Worm (Caenorhabditis elegans) whole organism, L2 larva: Measurements from ENCODE around the gene R13H4.7.

Source experiments
- C34F6.9 ChIP-seq: fragments of 150-350 bp; optimal IDR thresholded peaks from 2 replicates; lab custom pipeline; 2014; ENCODE audit warnings: missing biosample characterization, missing genetic modification characterization
- R02D3.7 ChIP-seq: fragments of 150-350 bp; optimal IDR thresholded peaks from 2 replicates; lab custom pipeline; 2014; ENCODE audit warnings: missing biosample characterization, missing genetic modification characterization
- Y55F3AM.14 ChIP-seq: fragments of 200-800 bp; sonication (Bioruptor generic); optimal IDR thresholded peaks from 2 replicates; lab custom pipeline; 2018; ENCODE audit warnings: mild to moderate bottlenecking, missing genetic modification characterization, missing compliant biosample characterization
- ZK546.5 ChIP-seq: sonication (generic microtip); optimal IDR thresholded peaks from 2 replicates; lab custom pipeline; 2017; ENCODE audit warnings: missing biosample characterization, missing genetic modification characterization
- aly-2 ChIP-seq: fragments of 150-350 bp; optimal IDR thresholded peaks from 2 replicates; lab custom pipeline; 2014; ENCODE audit warnings: missing biosample characterization, missing genetic modification characterization
- blmp-1 ChIP-seq: sonication (generic microtip); optimal IDR thresholded peaks from 2 replicates; lab custom pipeline; 2017; ENCODE audit warnings: missing genetic modification characterization, mild to moderate bottlenecking, missing compliant biosample characterization, antibody characterized with exemption, moderate library complexity; ENCODE audit not compliant: insufficient read depth
- ceh-16 ChIP-seq: fragments of 150-350 bp; optimal IDR thresholded peaks from 2 replicates; lab custom pipeline; 2014; ENCODE audit warnings: missing biosample characterization, missing genetic modification characterization
- ceh-82 ChIP-seq: fragments of 150-350 bp; optimal IDR thresholded peaks from 2 replicates; lab custom pipeline; 2014; ENCODE audit warnings: missing biosample characterization, missing genetic modification characterization
- crh-2 ChIP-seq: sonication (generic microtip); optimal IDR thresholded peaks from 2 replicates; lab custom pipeline; 2017; ENCODE audit warnings: missing biosample characterization, missing genetic modification characterization
- dmd-4 ChIP-seq: sonication (generic microtip); optimal IDR thresholded peaks from 2 replicates; lab custom pipeline; 2017; ENCODE audit warnings: missing biosample characterization, missing genetic modification characterization
- egl-27 ChIP-seq: sonication (generic microtip); optimal IDR thresholded peaks from 3 replicates; lab custom pipeline; 2017; ENCODE audit warnings: missing biosample characterization, missing genetic modification reagents, missing genetic modification characterization
- fos-1 ChIP-seq: fragments of 150-350 bp; optimal IDR thresholded peaks from 2 replicates; lab custom pipeline; 2014; ENCODE audit warnings: missing biosample characterization, missing genetic modification characterization
- gmeb-1 ChIP-seq: fragments of 150-350 bp; optimal IDR thresholded peaks from 2 replicates; lab custom pipeline; 2014; ENCODE audit warnings: missing biosample characterization, missing genetic modification characterization
- lin-13 ChIP-seq: fragments of 150-350 bp; optimal IDR thresholded peaks from 2 replicates; lab custom pipeline; 2014; ENCODE audit warnings: missing biosample characterization, missing genetic modification reagents, missing genetic modification characterization
- lsy-2 ChIP-seq, 2 experiments: fragments of 150-350 bp in 1 of 2; sonication (generic microtip) in 1 of 2; optimal IDR thresholded peaks; 2 replicates each; lab custom pipeline; 2014 to 2017; ENCODE audit warnings: missing biosample characterization in 2 of 2, missing genetic modification characterization in 2 of 2
- mbf-1 ChIP-seq: sonication (generic microtip); optimal IDR thresholded peaks from 2 replicates; lab custom pipeline; 2017; ENCODE audit warnings: missing biosample characterization, missing genetic modification characterization
- mdl-1 ChIP-seq, 2 experiments: fragments of 150-350 bp in 1 of 2; sonication (generic microtip) in 1 of 2; optimal IDR thresholded peaks; 2 replicates each; lab custom pipeline; 2017; ENCODE audit warnings: missing biosample characterization in 2 of 2, missing genetic modification characterization in 2 of 2
- nhr-10 ChIP-seq: sonication (generic microtip); optimal IDR thresholded peaks from 2 replicates; lab custom pipeline; 2017; ENCODE audit warnings: missing biosample characterization, missing genetic modification characterization
- nhr-12 ChIP-seq: fragments of 150-350 bp; optimal IDR thresholded peaks from 2 replicates; lab custom pipeline; 2014; ENCODE audit warnings: missing biosample characterization, missing genetic modification characterization
- nhr-129 ChIP-seq: fragments of 150-350 bp; optimal IDR thresholded peaks from 2 replicates; lab custom pipeline; 2014; ENCODE audit warnings: missing biosample characterization, missing genetic modification characterization
- nhr-21 ChIP-seq: fragments of 150-350 bp; optimal IDR thresholded peaks from 2 replicates; lab custom pipeline; 2014; ENCODE audit warnings: missing biosample characterization, missing genetic modification characterization
- nhr-23 ChIP-seq: fragments of 150-350 bp; optimal IDR thresholded peaks from 2 replicates; lab custom pipeline; 2014; ENCODE audit warnings: missing biosample characterization, missing genetic modification reagents, missing genetic modification characterization
- nhr-237 ChIP-seq: fragments of 150-350 bp; optimal IDR thresholded peaks from 2 replicates; lab custom pipeline; 2014; ENCODE audit warnings: missing biosample characterization, missing genetic modification characterization
- nhr-25 ChIP-seq: fragments of 150-350 bp; sonication (generic microtip); optimal IDR thresholded peaks from 3 replicates; lab custom pipeline; 2014; ENCODE audit warnings: missing biosample characterization, missing genetic modification characterization
- nhr-77 ChIP-seq: fragments of 150-350 bp; optimal IDR thresholded peaks from 2 replicates; lab custom pipeline; 2014; ENCODE audit warnings: missing biosample characterization, missing genetic modification characterization
- peb-1 ChIP-seq: fragments of 150-350 bp; optimal IDR thresholded peaks from 2 replicates; lab custom pipeline; 2014; ENCODE audit warnings: missing biosample characterization, missing genetic modification characterization
- skn-1 ChIP-seq: sonication (generic microtip); optimal IDR thresholded peaks from 2 replicates; lab custom pipeline; 2017; ENCODE audit warnings: missing biosample characterization, missing genetic modification characterization
- sma-9 ChIP-seq, 2 experiments: fragments of 150-350 bp in 1 of 2; sonication (generic microtip) in 1 of 2; optimal IDR thresholded peaks; 2 replicates each; lab custom pipeline; 2014 to 2016; ENCODE audit warnings: missing genetic modification characterization in 2 of 2, mild to moderate bottlenecking in 1 of 2, missing biosample characterization in 1 of 2, missing compliant biosample characterization in 1 of 2, missing genetic modification reagents in 1 of 2, moderate library complexity in 1 of 2
- snpc-4 ChIP-seq: fragments of 150-350 bp; optimal IDR thresholded peaks from 2 replicates; lab custom pipeline; 2014; ENCODE audit warnings: missing biosample characterization, missing genetic modification characterization
- unc-39 ChIP-seq: fragments of 150-350 bp; optimal IDR thresholded peaks from 2 replicates; lab custom pipeline; 2014; ENCODE audit warnings: missing biosample characterization, missing genetic modification characterization
- unc-55 ChIP-seq: fragments of 150-350 bp; sonication (generic microtip); optimal IDR thresholded peaks from 3 replicates; lab custom pipeline; 2014; ENCODE audit warnings: missing biosample characterization, missing genetic modification reagents, missing genetic modification characterization
- ztf-11 ChIP-seq: sonication (generic microtip); optimal IDR thresholded peaks from 2 replicates; lab custom pipeline; 2017; ENCODE audit warnings: missing biosample characterization, missing genetic modification characterization
- ztf-4 ChIP-seq: fragments of 150-350 bp; optimal IDR thresholded peaks from 2 replicates; lab custom pipeline; 2014; ENCODE audit warnings: missing biosample characterization, missing genetic modification characterization

R13H4.7 gene

DNA sequence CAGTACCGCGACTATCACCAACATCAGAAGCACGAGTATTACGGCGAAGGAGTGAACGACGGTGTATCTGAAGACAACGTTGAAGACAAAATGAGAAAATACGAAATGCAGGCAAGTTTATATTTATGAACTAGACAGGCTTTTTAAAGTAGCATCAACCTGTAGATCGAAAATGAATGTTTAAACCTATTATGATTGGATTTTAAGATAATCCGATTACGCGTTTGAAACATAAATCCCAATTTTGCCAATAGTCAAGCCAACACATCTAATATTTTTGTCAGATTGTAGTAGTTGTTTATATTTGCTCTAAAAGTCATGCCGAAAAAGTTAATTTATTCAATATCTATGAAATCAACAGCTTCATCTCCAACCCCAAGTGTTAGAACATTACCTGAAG is 33.2 kb upstream of the R13H4.7 start:
- TF ChIP-seq snpc-4 (tag; lab: Kevin White, UChicago) (no peak), egl-27 (no peak), peb-1 (tag; lab: Kevin White, UChicago) (no peak), nhr-12 (no peak)

DNA sequence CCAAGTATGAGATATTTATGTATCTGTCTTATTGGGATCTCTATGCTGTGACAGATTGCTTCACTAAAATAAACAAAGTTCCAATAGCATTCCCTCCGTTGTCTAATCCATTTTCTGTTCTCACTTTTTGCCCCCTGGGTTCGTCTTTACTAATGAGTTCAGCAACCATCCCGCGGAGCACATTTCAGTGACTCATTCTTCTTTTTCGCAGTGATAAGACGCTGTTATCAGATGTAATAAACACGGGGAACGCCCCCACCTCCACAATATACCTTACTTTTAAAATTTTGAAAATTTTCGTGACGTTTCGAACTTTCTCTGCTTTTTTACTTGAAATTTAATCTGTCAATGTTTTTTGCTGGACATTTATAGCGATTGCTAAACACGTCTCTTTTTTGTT is 32.1 kb upstream of the R13H4.7 start:
- TF ChIP-seq gmeb-1 (tag; lab: Kevin White, UChicago), result no peak
- peak; percentile 61 for TF ChIP-seq sma-9 (GFP tag; optimal IDR thresholded peaks at IDR 0.05; lab: Kevin White, UChicago)
- no peak for TF ChIP-seq sma-9 (tag; optimal IDR thresholded peaks at IDR 0.05; lab: Kevin White, UChicago)
- TF ChIP-seq mdl-1 (tag; optimal IDR thresholded peaks at IDR 0.05; lab: Kevin White, UChicago), result no peak
- TF ChIP-seq snpc-4 (tag; lab: Kevin White, UChicago), result no peak
- TF ChIP-seq nhr-77 (tag; lab: Kevin White, UChicago), result no peak
- no peak for TF ChIP-seq dmd-4 (tag; lab: Kevin White, UChicago)
- no peak for TF ChIP-seq unc-39
- TF ChIP-seq crh-2 (tag; lab: Kevin White, UChicago), result no peak
- TF ChIP-seq aly-2, result no peak
- TF ChIP-seq nhr-12, result no peak
- no peak for TF ChIP-seq lin-13
- TF ChIP-seq fos-1, result peak; percentile 78
- no peak for TF ChIP-seq nhr-129 (tag; lab: Kevin White, UChicago)

DNA sequence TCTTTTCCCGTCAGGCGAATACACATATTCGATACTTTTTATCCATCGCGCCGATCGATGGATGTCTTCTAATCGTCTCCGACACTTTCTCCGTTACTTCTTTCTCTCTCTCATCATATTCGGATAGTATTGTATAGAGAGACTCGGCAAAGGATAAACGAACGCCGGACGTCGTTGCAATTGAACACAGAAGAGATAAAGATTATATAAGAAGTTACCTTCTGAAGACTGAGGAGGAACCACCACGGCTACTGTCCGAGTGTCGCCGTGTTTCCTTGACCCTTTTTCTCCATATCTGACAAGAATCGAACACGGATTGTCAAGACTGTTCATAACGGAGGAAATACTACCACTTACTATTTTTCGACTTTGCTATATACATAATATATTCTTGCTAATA is 31.1 kb upstream of the R13H4.7 start, which contains the start of gene sma-1:
sma-1 (plus strand) TSS at position 301 of the 400 bp plus-strand sequence.
- TF ChIP-seq ztf-4 (tag; lab: Kevin White, UChicago) (no peak), gmeb-1 (tag; lab: Kevin White, UChicago) (no peak), ceh-82 (tag; lab: Kevin White, UChicago) (no peak), unc-55 (GFP tag; lab: Kevin White, UChicago) (no peak), aly-2 (no peak), mdl-1 (tag; optimal IDR thresholded peaks at IDR 0.05; lab: Kevin White, UChicago) (no peak), blmp-1 (tag; lab: Kevin White, UChicago) (no peak), crh-2 (tag; lab: Kevin White, UChicago) (no peak), nhr-237 (tag; lab: Kevin White, UChicago) (no peak), lin-13 (no peak), ceh-16 (tag; lab: Kevin White, UChicago) (no peak)

DNA sequence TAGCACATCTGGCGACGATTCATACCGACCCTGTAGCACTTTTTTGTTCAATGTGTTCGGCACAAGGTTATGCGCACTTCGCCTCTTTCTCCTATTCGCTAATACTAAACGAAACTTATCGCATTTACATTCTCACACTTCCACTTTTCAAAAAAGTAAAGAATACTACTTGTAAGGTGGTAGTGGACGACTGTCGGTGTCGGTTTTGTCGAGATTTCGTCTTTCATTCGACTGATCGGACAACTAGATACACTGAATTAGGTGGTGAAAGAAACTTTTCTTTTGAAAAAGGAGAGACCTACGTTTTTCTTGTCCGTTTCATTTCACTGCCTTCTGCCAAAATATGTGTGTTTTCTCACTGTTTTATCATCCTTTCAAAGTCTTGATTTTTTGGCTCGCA is 29.6 kb upstream of the R13H4.7 start:
- TF ChIP-seq gmeb-1 (tag; lab: Kevin White, UChicago), result no peak
- no peak for TF ChIP-seq unc-55 (GFP tag; lab: Kevin White, UChicago)
- TF ChIP-seq R02D3.7 (tag; lab: Kevin White, UChicago), result no peak
- no peak for TF ChIP-seq peb-1 (tag; lab: Kevin White, UChicago)
- no peak for TF ChIP-seq nhr-21 (tag; lab: Kevin White, UChicago)
- no peak for TF ChIP-seq nhr-23 (tag; lab: Kevin White, UChicago)
- no peak for TF ChIP-seq nhr-10 (tag; lab: Kevin White, UChicago)
- TF ChIP-seq nhr-25 (tag; lab: Kevin White, UChicago), result no peak
- no peak for TF ChIP-seq mbf-1
- no peak for TF ChIP-seq ztf-11 (tag; lab: Kevin White, UChicago)
- no peak for TF ChIP-seq ZK546.5 (tag; lab: Kevin White, UChicago)

DNA sequence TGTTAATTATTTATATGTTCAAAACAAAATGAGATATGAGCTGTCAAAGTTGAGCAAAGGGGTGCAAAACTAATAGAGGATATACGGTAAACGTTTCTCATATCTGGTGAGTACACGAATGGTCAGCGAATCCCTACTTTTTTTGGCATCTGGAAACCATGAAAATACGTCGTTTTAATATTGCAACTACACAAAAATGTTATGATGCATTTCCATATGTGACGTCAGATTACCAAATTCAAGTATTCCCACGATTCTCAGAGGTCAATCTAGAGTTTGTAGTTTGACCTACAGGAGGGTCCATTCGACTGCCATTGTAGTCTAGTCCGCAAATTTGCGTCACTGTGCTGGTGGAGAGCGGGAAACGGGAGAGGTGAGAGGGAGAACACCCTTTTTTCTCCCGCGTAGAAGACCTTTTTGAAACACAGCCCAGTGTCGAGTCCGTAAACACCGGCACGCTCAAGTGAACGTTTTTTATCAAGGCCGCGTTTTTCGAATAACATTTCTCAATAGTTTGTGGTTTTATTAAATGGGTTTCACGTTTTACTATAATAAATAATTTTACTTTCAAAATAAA is 28.4 kb upstream of the R13H4.7 start:
- TF ChIP-seq fos-1 (peak; percentile 44), nhr-10 (tag; lab: Kevin White, UChicago) (no peak), ztf-4 (tag; lab: Kevin White, UChicago) (no peak), dmd-4 (tag; lab: Kevin White, UChicago) (no peak), lin-13 (no peak), crh-2 (tag; lab: Kevin White, UChicago) (peak; percentile 39), lsy-2 (tag; optimal IDR thresholded peaks at IDR 0.05; lab: Kevin White, UChicago) (peak in 1 of 2 experiments; percentile 25), nhr-25 (tag; lab: Kevin White, UChicago) (peak; percentile 55), egl-27 (no peak), Y55F3AM.14 (GFP tag; lab: Kevin White, UChicago) (no peak), skn-1 (tag; lab: Kevin White, UChicago) (no peak), nhr-12 (no peak), nhr-129 (tag; lab: Kevin White, UChicago) (peak; percentile 53), unc-39 (no peak), C34F6.9 (peak; percentile 5), sma-9 (GFP tag; optimal IDR thresholded peaks at IDR 0.05; lab: Kevin White, UChicago) (peak; percentile 12), sma-9 (tag; optimal IDR thresholded peaks at IDR 0.05; lab: Kevin White, UChicago) (no peak), gmeb-1 (tag; lab: Kevin White, UChicago) (peak; percentile 54), ztf-11 (tag; lab: Kevin White, UChicago) (no peak)
- TF ChIP-seq, all 48 proteins: peak for 8
